Fruit fly (Drosophila melanogaster): ENCODE data around the gene CG34150.
A peak's percentile ranks its signal among the peaks of the same experiment; 100 is the strongest.

CG34150 gene

dm6 chr3R:24768538-24769401, 45.3 kb upstream of the CG34150 start, which contains the start of gene CG13631 (continued):
- peak; percentile 66 for TF ChIP-seq CG31365 (tag; optimal IDR thresholded peaks at IDR 0.05)
- TF ChIP-seq Ets97D (GFP tag; optimal IDR thresholded peaks at IDR 0.05) = peak; percentile 74
- TF ChIP-seq CG2712 (tag; optimal IDR thresholded peaks at IDR 0.05) = peak; percentile 98
- TF ChIP-seq slou (GFP tag; optimal IDR thresholded peaks at IDR 0.05) = peak; percentile 74
- peak; percentile 62 for TF ChIP-seq CTCF (GFP tag; optimal IDR thresholded peaks at IDR 0.05)
- TF ChIP-seq Dek (tag; optimal IDR thresholded peaks at IDR 0.05) = peak; percentile 75
- no peak for TF ChIP-seq fru (optimal IDR thresholded peaks at IDR 0.05)
- peak; percentile 78 for TF ChIP-seq CG15011 (GFP tag; optimal IDR thresholded peaks at IDR 0.05)
- no peak for TF ChIP-seq inv (GFP tag; IDR thresholded peaks at IDR 0.05; ENCODE audit: partially characterized antibody)
- peak; percentile 79 for TF ChIP-seq scrt (GFP tag; optimal IDR thresholded peaks at IDR 0.05)
- peak; percentile 77 for TF ChIP-seq sob (GFP tag; IDR thresholded peaks at IDR 0.05)
- TF ChIP-seq ash1 (GFP tag; optimal IDR thresholded peaks at IDR 0.05) = no peak
- peak; percentile 94 for TF ChIP-seq btn (GFP tag; optimal IDR thresholded peaks at IDR 0.05)
- peak; percentile 98 for TF ChIP-seq CG18262 (tag; optimal IDR thresholded peaks at IDR 0.05)
- peak; percentile 68 for TF ChIP-seq Sry-β (GFP tag; optimal IDR thresholded peaks at IDR 0.05)
- TF ChIP-seq repo (GFP tag; optimal IDR thresholded peaks at IDR 0.05) = peak; percentile 90
- TF ChIP-seq CG14667 (GFP tag; IDR thresholded peaks at IDR 0.05) = peak; percentile 87
- TF ChIP-seq CG9437 (GFP tag; optimal IDR thresholded peaks at IDR 0.05) = peak; percentile 90
- peak; percentile 16 for TF ChIP-seq Jarid2 (GFP tag; optimal IDR thresholded peaks at IDR 0.05)
- TF ChIP-seq dpn (GFP tag; optimal IDR thresholded peaks at IDR 0.05) = peak; percentile 93 to 94
- peak; percentile 86 for TF ChIP-seq Mrtf (GFP tag; IDR thresholded peaks at IDR 0.05)
- peak; percentile 71 for TF ChIP-seq CG3847 (GFP tag; IDR thresholded peaks at IDR 0.05)
- peak; percentile 52 for TF ChIP-seq CG3163 (GFP tag; optimal IDR thresholded peaks at IDR 0.05)
- TF ChIP-seq NC2β (GFP tag; optimal IDR thresholded peaks at IDR 0.05) = peak; percentile 95
- peak; percentile 84 for TF ChIP-seq CHES-1-like (GFP tag; optimal IDR thresholded peaks at IDR 0.05)
- peak; percentile 67 for TF ChIP-seq CG6854 (GFP tag; optimal IDR thresholded peaks at IDR 0.05)
- peak; percentile 95 for TF ChIP-seq HLH3B (GFP tag; IDR thresholded peaks at IDR 0.05)
- peak; percentile 95 for TF ChIP-seq ci (GFP tag; IDR thresholded peaks at IDR 0.05)
- peak; percentile 87 for TF ChIP-seq CG6654 (GFP tag; optimal IDR thresholded peaks at IDR 0.05)
- TF ChIP-seq CG13296 (GFP tag; optimal IDR thresholded peaks at IDR 0.05) = peak; percentile 63
- TF ChIP-seq CG7372 (GFP tag; IDR thresholded peaks at IDR 0.05) = peak; percentile 83
- TF ChIP-seq CG5180 (GFP tag; optimal IDR thresholded peaks at IDR 0.05) = peak; percentile 79
- peak; percentile 91 for TF ChIP-seq Max (GFP tag; optimal IDR thresholded peaks at IDR 0.05)
- peak; percentile 83 for TF ChIP-seq CG6813 (GFP tag; optimal IDR thresholded peaks at IDR 0.05)
- peak; percentile 80 for TF ChIP-seq Nf-YB (GFP tag; optimal IDR thresholded peaks at IDR 0.05)
- peak; percentile 94 for TF ChIP-seq lmd (GFP tag; IDR thresholded peaks at IDR 0.05)
- TF ChIP-seq CG11398 (GFP tag; optimal IDR thresholded peaks at IDR 0.05) = peak; percentile 88
- TF ChIP-seq H2.0 (GFP tag; IDR thresholded peaks at IDR 0.05) = peak; percentile 77
- TF ChIP-seq Pdp1 (GFP tag; optimal IDR thresholded peaks at IDR 0.05) = peak; percentile 95 to 96
- peak; percentile 93 for TF ChIP-seq CG30431 (GFP tag; optimal IDR thresholded peaks at IDR 0.05)
- TF ChIP-seq dysf (GFP tag; IDR thresholded peaks at IDR 0.05) = peak; percentile 94
- TF ChIP-seq CG6689 (GFP tag; IDR thresholded peaks at IDR 0.05) = peak; percentile 96
- TF ChIP-seq lab (GFP tag; optimal IDR thresholded peaks at IDR 0.05) = peak; percentile 86
- TF ChIP-seq gro (GFP tag; optimal IDR thresholded peaks at IDR 0.05) = no peak
- peak; percentile 59 for TF ChIP-seq Hmx (GFP tag; optimal IDR thresholded peaks at IDR 0.05)
- peak; percentile 86 for TF ChIP-seq kni (GFP tag; optimal IDR thresholded peaks at IDR 0.05)
- TF ChIP-seq Atf6 (GFP tag; IDR thresholded peaks at IDR 0.05) = peak; percentile 59; the same call in 1 of the 2 replicates
- TF ChIP-seq CG7963 (GFP tag; IDR thresholded peaks at IDR 0.05; ENCODE audit: partially characterized antibody) = no peak
- TF ChIP-seq CG4707 (GFP tag; optimal IDR thresholded peaks at IDR 0.05) = peak; percentile 80

All from whole organism, embryonic.